Fruit fly (Drosophila melanogaster) whole organism, embryonic: Measurements from ENCODE around the gene Gyc89Da.
A peak's percentile ranks its signal among the peaks of the same experiment; 100 is the strongest.

Experiments used
- Asciz ChIP-seq: fragments of 200-800 bp; sonication (Bioruptor generic); optimal IDR thresholded peaks from 2 replicates; lab custom pipeline; 2017; ENCODE audit warnings: missing biosample characterization, mild to moderate bottlenecking, missing genetic modification characterization, missing genetic modification reagents
- CG10366 ChIP-seq: fragments of 200-800 bp; sonication (Bioruptor generic); IDR thresholded peaks from 2 replicates; pipeline ENCODE4 v1.3.6; 2022; ENCODE audit warnings: missing biosample characterization, missing genetic modification characterization
- CG13287 ChIP-seq: fragments of 200-800 bp; sonication (Bioruptor generic); IDR thresholded peaks from 2 replicates; pipeline ENCODE4 v1.3.6; 2022; ENCODE audit warnings: missing biosample characterization, missing genetic modification characterization; ENCODE audit not compliant: partially characterized antibody
- CG13296 ChIP-seq: fragments of 200-800 bp; sonication (Bioruptor generic); optimal IDR thresholded peaks from 3 replicates; lab custom pipeline; 2018; ENCODE audit warnings: missing biosample characterization, mild to moderate bottlenecking, missing genetic modification characterization
- CG13624 ChIP-seq: fragments of 200-800 bp; sonication (Bioruptor generic); optimal IDR thresholded peaks from 2 replicates; lab custom pipeline; 2016; ENCODE audit warnings: missing biosample characterization, missing genetic modification characterization
- CG15696 ChIP-seq: fragments of 200-800 bp; sonication (Bioruptor generic); optimal IDR thresholded peaks from 2 replicates; lab custom pipeline; 2019; ENCODE audit warnings: missing biosample characterization, mild to moderate bottlenecking, missing genetic modification characterization, moderate library complexity
- CG17912 ChIP-seq: fragments of 200-800 bp; sonication (Bioruptor generic); optimal IDR thresholded peaks from 2 replicates; lab custom pipeline; 2018; ENCODE audit warnings: missing biosample characterization, mild to moderate bottlenecking, missing genetic modification characterization
- CG2889 ChIP-seq: fragments of 200-800 bp; sonication (Bioruptor generic); IDR thresholded peaks from 3 replicates; pipeline ENCODE4 v1.3.6; 2022; ENCODE audit warnings: missing biosample characterization, missing genetic modification characterization
- CG30020 ChIP-seq: fragments of 200-800 bp; optimal IDR thresholded peaks from 2 replicates; lab custom pipeline; 2019; ENCODE audit warnings: missing biosample characterization, mild to moderate bottlenecking, missing genetic modification characterization, moderate library complexity
- CG31365 ChIP-seq: fragments of 200-800 bp; sonication (Bioruptor generic); optimal IDR thresholded peaks from 2 replicates; lab custom pipeline; 2018; ENCODE audit warnings: missing biosample characterization, mild to moderate bottlenecking, missing genetic modification characterization
- CG33557 ChIP-seq: fragments of 200-800 bp; sonication (Bioruptor generic); optimal IDR thresholded peaks from 2 replicates; lab custom pipeline; 2019; ENCODE audit warnings: missing biosample characterization, mild to moderate bottlenecking, missing genetic modification characterization, moderate library complexity
- CG43689 ChIP-seq: fragments of 200-800 bp; sonication (Bioruptor generic); IDR thresholded peaks from 2 replicates; pipeline ENCODE4 v1.3.6; 2022; ENCODE audit warnings: missing biosample characterization, missing genetic modification characterization
- CG6854 ChIP-seq: fragments of 200-800 bp; sonication (Bioruptor generic); optimal IDR thresholded peaks from 3 replicates; lab custom pipeline; 2017; ENCODE audit warnings: missing biosample characterization, mild to moderate bottlenecking, missing genetic modification characterization
- CG7372 ChIP-seq: fragments of 200-800 bp; sonication (Bioruptor generic); IDR thresholded peaks from 2 replicates; pipeline ENCODE4 v1.3.6; 2022; ENCODE audit warnings: missing biosample characterization, missing genetic modification characterization
- CG7556 ChIP-seq: fragments of 200-800 bp; sonication (Bioruptor generic); optimal IDR thresholded peaks from 2 replicates; lab custom pipeline; 2017; ENCODE audit warnings: missing biosample characterization, mild to moderate bottlenecking, missing genetic modification characterization
- CG7928 ChIP-seq: fragments of 200-800 bp; sonication (Bioruptor generic); optimal IDR thresholded peaks from 2 replicates; lab custom pipeline; 2017; ENCODE audit warnings: missing biosample characterization, mild to moderate bottlenecking, missing genetic modification characterization
- CG7963 ChIP-seq: fragments of 200-800 bp; sonication (Bioruptor generic); IDR thresholded peaks from 3 replicates; pipeline ENCODE4 v1.3.6; 2022; ENCODE audit warnings: missing biosample characterization, missing genetic modification characterization; ENCODE audit not compliant: partially characterized antibody
- CG8478 ChIP-seq: fragments of >200 bp; optimal IDR thresholded peaks from 2 replicates; lab custom pipeline; 2018
- CG9609 ChIP-seq: fragments of 200-800 bp; sonication (Bioruptor generic); optimal IDR thresholded peaks from 3 replicates; lab custom pipeline; 2016; ENCODE audit warnings: missing biosample characterization, missing genetic modification characterization
- CG9797 ChIP-seq: fragments of 200-800 bp; sonication (Bioruptor generic); optimal IDR thresholded peaks from 3 replicates; lab custom pipeline; 2018; ENCODE audit warnings: missing biosample characterization, mild to moderate bottlenecking, missing genetic modification characterization
- ERR ChIP-seq: fragments of 200-800 bp; sonication (Bioruptor generic); optimal IDR thresholded peaks from 2 replicates; lab custom pipeline; 2016; ENCODE audit warnings: missing biosample characterization, missing genetic modification characterization
- Fer3 ChIP-seq: fragments of 200-800 bp; sonication (Bioruptor generic); optimal IDR thresholded peaks from 2 replicates; lab custom pipeline; 2018; ENCODE audit warnings: missing biosample characterization, mild to moderate bottlenecking, missing genetic modification characterization, moderate library complexity
- Hmr ChIP-seq: fragments of 200-800 bp; sonication (Bioruptor generic); optimal IDR thresholded peaks from 3 replicates; lab custom pipeline; 2017; ENCODE audit warnings: mild to moderate bottlenecking, missing biosample characterization, missing genetic modification reagents, missing genetic modification characterization
- Lim3 ChIP-seq: fragments of 200-800 bp; sonication (Bioruptor generic); IDR thresholded peaks from 2 replicates; pipeline ENCODE4 v1.3.6; 2022; ENCODE audit warnings: missing biosample characterization, missing genetic modification characterization
- Mrtf ChIP-seq: fragments of 200-800 bp; sonication (Bioruptor generic); IDR thresholded peaks from 3 replicates; pipeline ENCODE4 v1.3.6; 2022; ENCODE audit warnings: missing biosample characterization, missing genetic modification characterization
- NC2α ChIP-seq: fragments of 200-800 bp; sonication (Bioruptor generic); optimal IDR thresholded peaks from 2 replicates; lab custom pipeline; 2016; ENCODE audit warnings: missing biosample characterization, missing genetic modification characterization
- NK7.1 ChIP-seq: fragments of 200-800 bp; sonication (Bioruptor generic); optimal IDR thresholded peaks from 3 replicates; lab custom pipeline; 2016; ENCODE audit warnings: missing biosample characterization, missing genetic modification characterization
- Oaz ChIP-seq: fragments of 200-800 bp; sonication (Bioruptor generic); IDR thresholded peaks from 2 replicates; pipeline ENCODE4 v1.3.6; 2022; ENCODE audit warnings: missing biosample characterization, missing genetic modification characterization
- Pdp1 ChIP-seq, 2 experiments: fragments of 200-800 bp; sonication (Bioruptor generic); optimal IDR thresholded peaks; 3 replicates each; lab custom pipeline; 2016; ENCODE audit warnings: missing biosample characterization in 2 of 2, missing genetic modification characterization in 2 of 2, mild to moderate bottlenecking in 1 of 2, moderate library complexity in 1 of 2
- Poxn ChIP-seq: fragments of 200-800 bp; sonication (Bioruptor generic); IDR thresholded peaks from 2 replicates; pipeline ENCODE4 v1.3.6; 2022; ENCODE audit warnings: missing biosample characterization, missing genetic modification characterization
- Six4 ChIP-seq: fragments of 200-800 bp; sonication (Bioruptor generic); optimal IDR thresholded peaks from 2 replicates; lab custom pipeline; 2016; ENCODE audit warnings: missing biosample characterization, missing genetic modification characterization
- Sox102F ChIP-seq: fragments of 200-800 bp; sonication (Bioruptor generic); optimal IDR thresholded peaks from 2 replicates; lab custom pipeline; 2018; ENCODE audit warnings: missing biosample characterization, mild to moderate bottlenecking, missing genetic modification characterization, moderate library complexity
- Taf1 ChIP-seq: fragments of 200-800 bp; sonication (Bioruptor generic); IDR thresholded peaks from 2 replicates; pipeline ENCODE4 v1.3.6; 2022; ENCODE audit warnings: missing biosample characterization, missing genetic modification characterization
- Xbp1 ChIP-seq: fragments of 200-800 bp; sonication (Bioruptor generic); optimal IDR thresholded peaks from 3 replicates; lab custom pipeline; 2016; ENCODE audit warnings: missing biosample characterization, mild to moderate bottlenecking, missing genetic modification characterization
- Xrp1 ChIP-seq: fragments of 200-800 bp; sonication (Bioruptor generic); IDR thresholded peaks from 2 replicates; pipeline ENCODE4 v1.3.6; 2022; ENCODE audit warnings: missing biosample characterization, missing genetic modification characterization
- crc ChIP-seq: fragments of 200-800 bp; sonication (Bioruptor generic); optimal IDR thresholded peaks from 2 replicates; lab custom pipeline; 2016; ENCODE audit warnings: missing biosample characterization, missing genetic modification characterization
- dpn ChIP-seq, 2 experiments: fragments of 200-800 bp; sonication (Bioruptor generic); optimal IDR thresholded peaks; 3 replicates each; lab custom pipeline; 2016; ENCODE audit warnings: missing biosample characterization in 2 of 2, missing genetic modification characterization in 2 of 2
- fd64A ChIP-seq: fragments of 200-800 bp; sonication (Bioruptor generic); optimal IDR thresholded peaks from 3 replicates; lab custom pipeline; 2018; ENCODE audit warnings: missing biosample characterization, mild to moderate bottlenecking, missing genetic modification characterization
- gfzf ChIP-seq: fragments of 200-800 bp; sonication (Bioruptor generic); optimal IDR thresholded peaks from 2 replicates; lab custom pipeline; 2016; ENCODE audit warnings: missing biosample characterization, mild to moderate bottlenecking, missing genetic modification characterization, moderate library complexity
- hbn ChIP-seq: fragments of 200-800 bp; sonication (Bioruptor generic); IDR thresholded peaks from 2 replicates; pipeline ENCODE4 v1.3.6; 2022; ENCODE audit warnings: missing biosample characterization, missing genetic modification characterization; ENCODE audit not compliant: partially characterized antibody
- ind ChIP-seq: fragments of 200-800 bp; sonication (Bioruptor generic); optimal IDR thresholded peaks from 3 replicates; lab custom pipeline; 2016; ENCODE audit warnings: missing biosample characterization, missing genetic modification characterization
- jigr1 ChIP-seq: fragments of 200-800 bp; sonication (Bioruptor generic); IDR thresholded peaks from 3 replicates; pipeline ENCODE4 v1.3.6; 2022; ENCODE audit warnings: missing biosample characterization, missing genetic modification characterization
- knrl ChIP-seq: fragments of 200-800 bp; sonication (Bioruptor generic); IDR thresholded peaks from 3 replicates; pipeline ENCODE4 v1.3.6; 2022; ENCODE audit warnings: missing biosample characterization, missing genetic modification characterization; ENCODE audit not compliant: partially characterized antibody
- nom ChIP-seq: fragments of 200-800 bp; sonication (Bioruptor generic); optimal IDR thresholded peaks from 2 replicates; lab custom pipeline; 2017; ENCODE audit warnings: missing biosample characterization, missing genetic modification characterization, mild to moderate bottlenecking, moderate library complexity, missing genetic modification reagents
- pros ChIP-seq: fragments of 200-800 bp; sonication (Bioruptor generic); optimal IDR thresholded peaks from 3 replicates; lab custom pipeline; 2019; ENCODE audit warnings: missing biosample characterization, mild to moderate bottlenecking, missing genetic modification characterization, moderate library complexity
- ranshi ChIP-seq: fragments of 200-800 bp; sonication (Bioruptor generic); IDR thresholded peaks from 2 replicates; pipeline ENCODE4 v1.3.6; 2022; ENCODE audit warnings: missing biosample characterization, missing genetic modification characterization
- schlank ChIP-seq: fragments of 200-800 bp; sonication (Bioruptor generic); optimal IDR thresholded peaks from 2 replicates; lab custom pipeline; 2018; ENCODE audit warnings: missing biosample characterization, mild to moderate bottlenecking, missing genetic modification characterization
- slou ChIP-seq: fragments of 200-800 bp; sonication (Bioruptor generic); optimal IDR thresholded peaks from 3 replicates; lab custom pipeline; 2016; ENCODE audit warnings: missing biosample characterization, missing genetic modification characterization
- slp2 ChIP-seq: fragments of 200-800 bp; sonication (Bioruptor generic); optimal IDR thresholded peaks from 2 replicates; lab custom pipeline; 2016; ENCODE audit warnings: missing biosample characterization, missing genetic modification characterization
- tup ChIP-seq: fragments of 200-800 bp; sonication (Bioruptor generic); optimal IDR thresholded peaks from 2 replicates; lab custom pipeline; 2016; ENCODE audit warnings: missing biosample characterization, mild to moderate bottlenecking, missing genetic modification characterization, moderate library complexity
- vnd ChIP-seq: fragments of 200-800 bp; sonication (Bioruptor generic); IDR thresholded peaks from 3 replicates; pipeline ENCODE4 v1.3.6; 2022; ENCODE audit warnings: missing biosample characterization, missing genetic modification characterization; ENCODE audit not compliant: partially characterized antibody

Gyc89Da gene

DNA sequence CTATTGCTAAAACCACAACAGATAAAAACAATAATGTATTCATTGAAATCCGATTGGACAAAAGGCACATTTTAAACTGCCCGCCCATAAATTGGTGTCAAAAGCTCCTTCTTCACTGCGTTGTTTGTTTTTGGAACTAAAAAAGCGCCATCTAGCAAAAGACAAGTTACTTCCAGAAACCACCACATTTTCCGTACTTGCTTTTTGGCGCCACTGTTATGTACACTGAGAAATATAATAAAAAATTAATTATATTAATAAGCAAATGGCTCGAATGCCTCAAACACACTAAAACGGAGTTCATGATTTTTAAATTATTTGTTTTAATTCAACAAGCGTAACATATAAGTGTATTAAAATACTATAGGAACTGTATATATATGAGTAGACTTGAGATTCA is 25.0 kb downstream of the Gyc89Da start (continued):
- TF ChIP-seq knrl (GFP tag; lab: Robert Waterston, UW) (no peak; the same call in 2 of the 3 replicates), Mrtf (GFP tag; lab: Robert Waterston, UW) (peak; percentile 91), ranshi (GFP tag; lab: Robert Waterston, UW) (peak; percentile 77), NK7.1 (GFP tag; lab: Kevin White, UChicago) (no peak), CG17912 (peak; percentile 66), Sox102F (GFP tag; lab: Kevin White, UChicago) (peak; percentile 92), dpn (GFP tag; optimal IDR thresholded peaks at IDR 0.05; lab: Kevin White, UChicago) (peak; percentile 70 to 88), CG8478 (lab: Kevin White, UChicago) (no peak), Oaz (GFP tag; lab: Robert Waterston, UW) (peak; percentile 62; the same call in 1 of the 2 replicates), ERR (no peak), schlank (tag; lab: Kevin White, UChicago) (peak; percentile 28), pros (GFP tag; lab: Kevin White, UChicago) (no peak), CG15696 (tag; lab: Kevin White, UChicago) (peak; percentile 86), Taf1 (peak; percentile 72), CG2889 (peak; percentile 71; the same call in 2 of the 3 replicates), tup (GFP tag; lab: Kevin White, UChicago) (peak; percentile 55), Lim3 (GFP tag; lab: Robert Waterston, UW) (peak; percentile 31; the same call in 1 of the 2 replicates), nom (GFP tag; lab: Kevin White, UChicago) (no peak), CG9609 (GFP tag; lab: Kevin White, UChicago) (peak; percentile 46), CG10366 (GFP tag; lab: Robert Waterston, UW) (peak; percentile 88), CG6854 (GFP tag; lab: Kevin White, UChicago) (peak; percentile 73), jigr1 (no peak), hbn (no peak), ind (peak; percentile 78), vnd (GFP tag; lab: Robert Waterston, UW) (no peak), Xbp1 (peak; percentile 92), CG7372 (GFP tag; lab: Robert Waterston, UW) (peak; percentile 74), CG7963 (GFP tag; lab: Robert Waterston, UW) (no peak), slp2 (GFP tag; lab: Kevin White, UChicago) (peak; percentile 55), CG33557 (GFP tag; lab: Kevin White, UChicago) (peak; percentile 52), NC2α (peak; percentile 13), CG43689 (GFP tag; lab: Robert Waterston, UW) (peak; percentile 42; the same call in 1 of the 2 replicates), CG31365 (peak; percentile 67), CG13624 (peak; percentile 70), CG9797 (no peak), Pdp1 (GFP tag; optimal IDR thresholded peaks at IDR 0.05; lab: Kevin White, UChicago) (peak; percentile 62 to 71), CG13296 (GFP tag; lab: Kevin White, UChicago) (peak; percentile 63), CG30020 (tag; lab: Kevin White, UChicago) (no peak), Fer3 (tag; lab: Kevin White, UChicago) (peak; percentile 87), Poxn (GFP tag; lab: Robert Waterston, UW) (no peak), Asciz (GFP tag; lab: Kevin White, UChicago) (peak; percentile 77), Hmr (GFP tag; lab: Kevin White, UChicago) (peak; percentile 87), CG7928 (GFP tag; lab: Kevin White, UChicago) (peak; percentile 37), slou (GFP tag; lab: Kevin White, UChicago) (peak; percentile 47), gfzf (GFP tag; lab: Kevin White, UChicago) (no peak), Xrp1 (GFP tag; lab: Robert Waterston, UW) (peak; percentile 91), crc (no peak), CG13287 (GFP tag; lab: Robert Waterston, UW) (no peak), fd64A (no peak), Six4 (GFP tag; lab: Kevin White, UChicago) (peak; percentile 80), CG7556 (GFP tag; lab: Kevin White, UChicago) (peak; percentile 79)
